Fruit fly (Drosophila melanogaster) ovary, adult (tissue): ENCODE data around the gene CG13667.

Source experiments
- CG17801 ChIP-seq: fragments of 200-800 bp; optimal IDR thresholded peaks from 2 replicates; lab custom pipeline; 2019; ENCODE audit warnings: missing biosample characterization, mild to moderate bottlenecking, missing genetic modification characterization, moderate library complexity; ENCODE audit not compliant: partially characterized antibody

The CG13667 gene

dm6 chr3L:8385055-8385454 lies 20.2 kb upstream of the CG13667 start:
- TF ChIP-seq CG17801 (GFP tag; lab: Kevin White, UChicago), result no peak

dm6 chr3L:8391240-8391639 lies 14.0 kb upstream of the CG13667 start, which contains the start of gene Jon66Ci:
TSS of gene Jon66Ci (plus strand) at chr3L:8391540.
- TF ChIP-seq CG17801 (GFP tag; lab: Kevin White, UChicago), result no peak

dm6 chr3L:8393549-8393948 lies 11.7 kb upstream of the CG13667 start, which contains the start of gene Jon66Cii:
TSS of gene Jon66Cii (minus strand) at chr3L:8393649.
- no peak for TF ChIP-seq CG17801 (GFP tag; lab: Kevin White, UChicago)

dm6 chr3L:8394132-8394531 lies 11.1 kb upstream of the CG13667 start:
- no peak for TF ChIP-seq CG17801 (GFP tag; lab: Kevin White, UChicago)

DNA sequence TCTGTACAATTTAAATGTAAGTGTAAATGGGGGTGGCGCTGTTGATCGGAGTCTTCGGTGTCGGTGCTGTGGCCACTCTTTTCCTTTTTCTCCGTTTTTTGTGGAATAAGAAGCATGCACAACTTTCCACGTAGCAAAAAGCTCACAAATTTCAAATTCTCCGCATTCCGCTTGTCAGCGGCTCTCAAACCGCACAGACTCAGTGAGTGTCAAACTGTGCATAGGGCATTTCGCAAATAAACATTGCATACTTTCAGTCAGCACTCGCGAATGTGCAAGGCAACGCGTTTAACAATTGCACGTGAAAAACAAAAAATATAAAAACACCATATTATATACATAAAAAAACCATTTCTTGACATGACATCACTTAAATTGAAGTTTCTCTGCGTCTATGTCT lies 10.3 kb upstream of the CG13667 start:
- no peak for TF ChIP-seq CG17801 (GFP tag; lab: Kevin White, UChicago)

dm6 chr3L:8395630-8396168 lies 9.6 kb upstream of the CG13667 start, which contains the start of gene CG7120:
TSS of gene CG7120 (plus strand) at chr3L:8396000.
- no peak for TF ChIP-seq CG17801 (GFP tag; lab: Kevin White, UChicago)

DNA sequence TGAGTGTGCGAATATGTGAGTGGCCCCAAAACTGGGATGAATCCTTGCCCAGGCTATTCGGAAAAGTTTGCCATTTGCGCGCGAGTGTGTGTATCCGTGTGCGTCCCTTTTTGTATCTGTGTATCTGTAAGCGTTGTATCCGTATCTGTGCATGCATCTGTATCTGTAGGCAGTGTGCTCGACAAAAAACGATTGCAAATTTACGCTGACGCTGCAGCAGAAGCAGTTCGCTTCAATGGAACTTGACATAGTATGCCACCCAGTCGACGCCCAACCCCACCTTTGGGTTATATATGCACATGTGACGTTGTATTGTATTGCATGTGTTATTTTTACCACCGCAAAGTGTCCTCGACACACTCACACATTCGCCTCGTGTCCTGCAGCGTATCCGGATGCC lies 9.1 kb upstream of the CG13667 start:
- TF ChIP-seq CG17801 (GFP tag; lab: Kevin White, UChicago), result no peak

DNA sequence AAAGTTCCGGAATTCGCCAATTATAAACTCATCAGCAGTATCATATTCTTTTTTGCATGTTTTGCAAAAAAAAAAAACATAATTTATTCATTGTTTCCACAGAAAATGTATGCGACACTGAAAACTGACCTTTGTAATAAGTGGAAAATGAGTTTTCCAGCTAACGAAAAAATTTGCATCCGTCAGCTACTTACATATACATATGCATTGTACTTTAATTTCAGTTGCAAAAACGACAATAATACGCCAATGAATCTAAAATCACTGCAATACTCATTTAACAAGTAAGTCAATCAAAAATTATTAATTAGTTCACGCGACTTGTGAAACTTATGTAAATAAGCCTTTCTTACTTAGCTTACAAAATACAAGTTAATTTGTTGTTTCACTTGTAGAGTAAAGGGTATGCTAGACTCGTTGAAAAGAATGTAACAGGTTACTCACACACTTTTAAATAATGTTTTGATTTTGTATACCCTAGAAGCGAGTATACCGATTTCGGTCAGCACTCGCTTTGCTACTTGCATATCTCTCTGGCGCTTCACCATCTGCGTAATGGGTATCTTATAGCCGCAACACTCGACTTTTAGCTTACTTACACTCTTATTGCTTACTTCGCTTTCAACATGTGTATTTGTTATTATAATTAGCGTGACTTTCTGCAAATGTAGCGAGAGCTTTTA lies 6.3 kb upstream of the CG13667 start:
- peak; percentile 95 for TF ChIP-seq CG17801 (GFP tag; lab: Kevin White, UChicago)

- no peak for TF ChIP-seq CG17801 (GFP tag; lab: Kevin White, UChicago)
Observed at dm6 chr3L:8411439-8411897, 6.2 kb downstream of the CG13667 start, which contains the start of gene Exo70. TSS of gene Exo70 (plus strand) at chr3L:8411851.

- no peak for TF ChIP-seq CG17801 (GFP tag; lab: Kevin White, UChicago)
Observed at dm6 chr3L:8412725-8413124, 7.5 kb downstream of the CG13667 start, which contains the start of the genes Oseg1 and mtrm. TSS of gene Oseg1 (minus strand) at chr3L:8412825. TSS of gene mtrm (plus strand) at chr3L:8413012.

dm6 chr3L:8418984-8419383 lies 13.7 kb downstream of the CG13667 start:
- TF ChIP-seq CG17801 (GFP tag; lab: Kevin White, UChicago), result no peak

dm6 chr3L:8419622-8420176 lies 14.4 kb downstream of the CG13667 start:
- no peak for TF ChIP-seq CG17801 (GFP tag; lab: Kevin White, UChicago)

DNA sequence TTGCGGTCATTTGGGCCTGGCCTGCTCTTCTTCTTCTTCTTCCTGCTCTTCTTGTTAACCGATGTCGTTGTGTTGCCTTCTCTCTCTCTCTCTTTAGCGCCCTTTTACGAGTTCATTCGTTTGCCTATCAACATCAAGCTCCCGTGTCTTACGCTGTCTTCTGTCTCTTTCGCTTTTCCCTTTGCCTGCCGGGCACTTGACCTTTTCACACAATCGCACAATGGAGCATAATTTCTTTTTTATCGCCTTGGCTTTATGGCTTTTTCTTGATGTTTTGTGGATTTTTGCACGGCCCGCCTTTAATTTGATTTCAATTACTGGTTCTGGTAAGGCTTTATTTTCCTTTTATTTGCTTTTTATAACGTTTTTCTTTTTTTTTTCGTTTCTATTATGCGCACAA lies 16.1 kb downstream of the CG13667 start:
- no peak for TF ChIP-seq CG17801 (GFP tag; lab: Kevin White, UChicago)

- peak; percentile 20 for TF ChIP-seq CG17801 (GFP tag; lab: Kevin White, UChicago)
Observed at dm6 chr3L:8421808-8422586, 16.7 kb downstream of the CG13667 start, which contains the start of gene CG32354. TSS of gene CG32354 (minus strand) at chr3L:8422205.

dm6 chr3L:8423156-8423555 lies 17.9 kb downstream of the CG13667 start:
- TF ChIP-seq CG17801 (GFP tag; lab: Kevin White, UChicago), result no peak
